Worm (Caenorhabditis elegans): ENCODE measurements around the gene math-15.
A peak's percentile ranks its signal among the peaks of the same experiment; 100 is the strongest.

math-15 gene

ce11 chrII:1819944-1820570 lies 46.1 kb upstream of the math-15 start, which contains the start of gene fbxc-19 (continued):
- peak; percentile 45 for TF ChIP-seq hpl-2 (GFP tag; optimal IDR thresholded peaks at IDR 0.05)
- no peak for TF ChIP-seq vab-15 (tag; optimal IDR thresholded peaks at IDR 0.05)
- TF ChIP-seq nhr-12 (tag; optimal IDR thresholded peaks at IDR 0.05): no peak
- TF ChIP-seq fkh-4 (tag; optimal IDR thresholded peaks at IDR 0.05; ENCODE audit: borderline replicate concordance): no peak
- no peak for TF ChIP-seq isw-1 (GFP tag; IDR thresholded peaks at IDR 0.05)
- TF ChIP-seq lin-14 (GFP tag; optimal IDR thresholded peaks at IDR 0.05): peak; percentile 73
- TF ChIP-seq grh-1 (GFP tag; IDR thresholded peaks at IDR 0.05): no peak
- no peak for TF ChIP-seq unc-30 (tag; optimal IDR thresholded peaks at IDR 0.05)
- peak; percentile 75 for TF ChIP-seq jun-1 (tag; optimal IDR thresholded peaks at IDR 0.05)
- peak; percentile 40 for TF ChIP-seq lin-13 (GFP tag; optimal IDR thresholded peaks at IDR 0.05)
- no peak for TF ChIP-seq ama-1 (optimal IDR thresholded peaks at IDR 0.05)
- TF ChIP-seq zip-4 (GFP tag; optimal IDR thresholded peaks at IDR 0.05): peak; percentile 98
- TF ChIP-seq unc-86 (tag; optimal IDR thresholded peaks at IDR 0.05): no peak
- no peak for TF ChIP-seq ceh-63 (GFP tag; optimal IDR thresholded peaks at IDR 0.05)
- peak; percentile 53 for TF ChIP-seq nhr-90 (tag; optimal IDR thresholded peaks at IDR 0.05; ENCODE audit: poor library complexity)
- TF ChIP-seq egl-13 (tag; optimal IDR thresholded peaks at IDR 0.05): no peak
- TF ChIP-seq ceh-8 (GFP tag; optimal IDR thresholded peaks at IDR 0.05): no peak
- peak; percentile 56 to 61 (median 61) for TF ChIP-seq dpl-1 (GFP tag; optimal IDR thresholded peaks at IDR 0.05)
- peak; percentile 35 for TF ChIP-seq fos-1 (tag; optimal IDR thresholded peaks at IDR 0.05)
- TF ChIP-seq nhr-47 (tag; optimal IDR thresholded peaks at IDR 0.05): peak; percentile 59
- TF ChIP-seq snpc-4 (tag; optimal IDR thresholded peaks at IDR 0.05): peak; percentile 45
- TF ChIP-seq Y116A8C.19 (tag; optimal IDR thresholded peaks at IDR 0.05; ENCODE audit: borderline replicate concordance): no peak
- TF ChIP-seq ztf-11 (tag; optimal IDR thresholded peaks at IDR 0.05): no peak
- peak; percentile 100 for TF ChIP-seq elt-2 (tag; optimal IDR thresholded peaks at IDR 0.05)
- peak; percentile 64 for TF ChIP-seq nhr-237 (tag; optimal IDR thresholded peaks at IDR 0.05)
- TF ChIP-seq nhr-20 (tag; optimal IDR thresholded peaks at IDR 0.05): peak; percentile 60
- no peak for TF ChIP-seq unc-62 (GFP tag; optimal IDR thresholded peaks at IDR 0.05)
- no peak for TF ChIP-seq lin-39 (tag; optimal IDR thresholded peaks at IDR 0.05)
- TF ChIP-seq lin-15B (tag; optimal IDR thresholded peaks at IDR 0.05): peak; percentile 4
- TF ChIP-seq tbx-2 (tag; optimal IDR thresholded peaks at IDR 0.05): peak; percentile 34
- TF ChIP-seq lir-3 (tag; optimal IDR thresholded peaks at IDR 0.05; ENCODE audit: poor library complexity): peak; percentile 38
- peak; percentile 58 for TF ChIP-seq rnt-1 (tag; optimal IDR thresholded peaks at IDR 0.05)
- TF ChIP-seq nhr-11 (tag; optimal IDR thresholded peaks at IDR 0.05): peak; percentile 63
- peak; percentile 35 for TF ChIP-seq blmp-1 (tag; optimal IDR thresholded peaks at IDR 0.05)
- TF ChIP-seq sptf-1 (tag; optimal IDR thresholded peaks at IDR 0.05): no peak
- no peak for TF ChIP-seq zag-1 (tag; optimal IDR thresholded peaks at IDR 0.05)
- peak; percentile 34 for TF ChIP-seq C16A3.4 (tag; optimal IDR thresholded peaks at IDR 0.05)
- TF ChIP-seq lin-35 (GFP tag; optimal IDR thresholded peaks at IDR 0.05): peak; percentile 47 to 82
- TF ChIP-seq sup-37 (GFP tag; optimal IDR thresholded peaks at IDR 0.05): no peak
- peak in 3 of 6 experiments; percentile 60 to 96 (median 89) for TF ChIP-seq elt-3 (tag; optimal IDR thresholded peaks at IDR 0.05)
- no peak for TF ChIP-seq ztf-4 (tag; optimal IDR thresholded peaks at IDR 0.05)
- no peak for TF ChIP-seq egl-27 (tag; optimal IDR thresholded peaks at IDR 0.05)
- TF ChIP-seq skn-1 (tag; optimal IDR thresholded peaks at IDR 0.05): peak; percentile 91
- TF ChIP-seq pax-3 (tag; optimal IDR thresholded peaks at IDR 0.05): no peak
- no peak for TF ChIP-seq nhr-28 (tag; optimal IDR thresholded peaks at IDR 0.05)
- TF ChIP-seq ets-5 (GFP tag; IDR thresholded peaks at IDR 0.05): no peak
- TF ChIP-seq hlh-4 (tag; optimal IDR thresholded peaks at IDR 0.05): no peak
- TF ChIP-seq alr-1 (tag; optimal IDR thresholded peaks at IDR 0.05; ENCODE audit: borderline replicate concordance): no peak
- TF ChIP-seq pqm-1 (tag; optimal IDR thresholded peaks at IDR 0.05): peak; percentile 95

All from whole organism, L1 larva.